Worm (Caenorhabditis elegans) whole organism, L2 larva: ENCODE results near the gene str-230.

Experiments
- blmp-1 ChIP-seq: sonication (generic microtip); optimal IDR thresholded peaks from 2 replicates; lab custom pipeline; 2017; ENCODE audit warnings: missing genetic modification characterization, mild to moderate bottlenecking, missing compliant biosample characterization, antibody characterized with exemption, moderate library complexity; ENCODE audit not compliant: insufficient read depth
- egl-27 ChIP-seq: sonication (generic microtip); optimal IDR thresholded peaks from 3 replicates; lab custom pipeline; 2017; ENCODE audit warnings: missing biosample characterization, missing genetic modification reagents, missing genetic modification characterization
- elt-3 ChIP-seq: sonication (generic microtip); optimal IDR thresholded peaks from 2 replicates; lab custom pipeline; 2017; ENCODE audit warnings: missing biosample characterization, missing genetic modification characterization
- lsy-2 ChIP-seq, 2 experiments: fragments of 150-350 bp in 1 of 2; sonication (generic microtip) in 1 of 2; optimal IDR thresholded peaks; 2 replicates each; lab custom pipeline; 2014 to 2017; ENCODE audit warnings: missing biosample characterization in 2 of 2, missing genetic modification characterization in 2 of 2
- nhr-11 ChIP-seq: fragments of 150-350 bp; optimal IDR thresholded peaks from 2 replicates; lab custom pipeline; 2014; ENCODE audit warnings: missing biosample characterization, missing genetic modification characterization
- nhr-12 ChIP-seq: fragments of 150-350 bp; optimal IDR thresholded peaks from 2 replicates; lab custom pipeline; 2014; ENCODE audit warnings: missing biosample characterization, missing genetic modification characterization

ce11 chrV:14187104-14187503 lies 23.5 kb downstream of the str-230 start:
- TF ChIP-seq nhr-11 (no peak), blmp-1 (tag; lab: Kevin White, UChicago) (no peak), egl-27 (tag; lab: Kevin White, UChicago) (no peak), elt-3 (tag; lab: Kevin White, UChicago) (no peak), lsy-2 (tag; optimal IDR thresholded peaks at IDR 0.05; lab: Kevin White, UChicago) (no peak), nhr-12 (tag; lab: Kevin White, UChicago) (no peak)
